Fruit fly (Drosophila melanogaster) S2 (cell line): ENCODE data around the gene NPF.

ENCODE experiments used
- CG8478 ChIP-seq: fragments of >200 bp; optimal IDR thresholded peaks from 2 replicates; lab custom pipeline; 2018
- CTCF ChIP-seq, 2 experiments: fragments of >200 bp; optimal IDR thresholded peaks; 2 replicates each; lab custom pipeline; 2018

DNA sequence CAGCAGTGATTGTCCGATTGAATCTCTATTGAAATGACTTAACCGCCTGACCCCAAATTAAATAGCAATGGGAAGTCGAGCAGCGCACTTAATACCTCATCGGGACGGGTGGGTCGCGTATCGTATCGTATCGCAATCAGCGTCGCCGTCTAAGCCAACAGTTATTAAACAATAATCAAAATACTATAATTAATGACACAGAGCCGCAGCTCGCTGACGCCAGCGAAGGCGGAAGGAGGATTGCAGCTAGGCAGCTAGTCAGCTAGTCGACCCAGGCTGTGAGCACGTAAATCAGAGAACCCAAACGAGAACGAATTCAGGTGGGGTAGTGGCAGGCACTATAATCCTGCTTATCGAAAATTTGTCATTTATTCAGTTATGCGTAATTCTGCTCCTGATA, at the start of gene NPF:
- TF ChIP-seq CTCF (optimal IDR thresholded peaks at IDR 0.05; lab: Kevin White, UChicago): no peak
- TF ChIP-seq CG8478 (lab: Kevin White, UChicago): no peak
